Worm (Caenorhabditis elegans) whole organism, L4/young adult: ENCODE data around the gene pkg-2.

Experiments used
- W03F9.2 ChIP-seq: fragments of 150-350 bp; optimal IDR thresholded peaks from 2 replicates; lab custom pipeline; 2014; ENCODE audit warnings: missing biosample characterization, missing genetic modification characterization
- dao-5 ChIP-seq: sonication (generic microtip); optimal IDR thresholded peaks from 2 replicates; lab custom pipeline; 2016; ENCODE audit warnings: missing genotype, missing genetic modification characterization, moderate library complexity, missing compliant biosample characterization
- him-1 ChIP-seq: sonication (generic microtip); optimal IDR thresholded peaks from 2 replicates; lab custom pipeline; 2016; ENCODE audit warnings: missing genotype, missing genetic modification reagents, missing genetic modification characterization, missing compliant biosample characterization

- TF ChIP-seq W03F9.2 (tag; lab: Kevin White, UChicago) = peak; percentile 26
- no peak for TF ChIP-seq dao-5 (tag; lab: Kevin White, UChicago)
- no peak for TF ChIP-seq him-1 (tag; lab: Kevin White, UChicago)
Observed at ce11 chrIV:8510534-8510933, 10.2 kb upstream of the pkg-2 start, which contains the start of gene tag-77.
